Fruit fly (Drosophila melanogaster): ENCODE measurements around the gene RpS17.

Gene RpS17

dm6 chr3L:9396038-9396437, 33.6 kb downstream of the RpS17 start:
- TF ChIP-seq CG32121 (GFP tag; IDR thresholded peaks at IDR 0.05) (no peak), CG15710 (tag; optimal IDR thresholded peaks at IDR 0.05) (no peak), rn (GFP tag; IDR thresholded peaks at IDR 0.05) (no peak), gl (tag; optimal IDR thresholded peaks at IDR 0.05) (no peak), Ets98B (GFP tag; IDR thresholded peaks at IDR 0.05) (no peak), D1 (tag; optimal IDR thresholded peaks at IDR 0.05) (no peak), EcR (GFP tag; optimal IDR thresholded peaks at IDR 0.05) (no peak), Pif1A (GFP tag; optimal IDR thresholded peaks at IDR 0.05) (no peak), CG9948 (tag; optimal IDR thresholded peaks at IDR 0.05) (no peak), fd96Ca (GFP tag; IDR thresholded peaks at IDR 0.05) (no peak), CG13204 (GFP tag; optimal IDR thresholded peaks at IDR 0.05) (no peak), CG12605 (GFP tag; IDR thresholded peaks at IDR 0.05) (no peak)

- peak; percentile 33 for TF ChIP-seq EcR (GFP tag; optimal IDR thresholded peaks at IDR 0.05)
- TF ChIP-seq CG9948 (tag; optimal IDR thresholded peaks at IDR 0.05): no peak
- no peak for TF ChIP-seq CG17806 (tag; optimal IDR thresholded peaks at IDR 0.05)
- TF ChIP-seq CG10348 (GFP tag; IDR thresholded peaks at IDR 0.05): no peak
Observed at dm6 chr3L:9391340-9391980, 38.2 kb downstream of the RpS17 start.

dm6 chr3L:9384445-9385079, 45.1 kb downstream of the RpS17 start:
- TF ChIP-seq CG8159 (tag; optimal IDR thresholded peaks at IDR 0.05): no peak
- TF ChIP-seq EcR (GFP tag; optimal IDR thresholded peaks at IDR 0.05): peak; percentile 76
- TF ChIP-seq CG10348 (GFP tag; IDR thresholded peaks at IDR 0.05): no peak
- no peak for TF ChIP-seq rn (GFP tag; IDR thresholded peaks at IDR 0.05)
- TF ChIP-seq fd96Ca (GFP tag; IDR thresholded peaks at IDR 0.05): no peak

dm6 chr3L:9383345-9384075, 46.1 kb downstream of the RpS17 start, which contains the start of gene Hsp27:
Gene Hsp27, plus strand, starts transcription at chr3L:9384063.
- peak; percentile 100 for TF ChIP-seq D1 (tag; optimal IDR thresholded peaks at IDR 0.05)
- peak; percentile 96 for TF ChIP-seq EcR (GFP tag; optimal IDR thresholded peaks at IDR 0.05)
- TF ChIP-seq CG4496 (GFP tag; IDR thresholded peaks at IDR 0.05): peak; percentile 100
- peak; percentile 98 for TF ChIP-seq CG13204 (GFP tag; optimal IDR thresholded peaks at IDR 0.05)
- TF ChIP-seq Pif1A (GFP tag; optimal IDR thresholded peaks at IDR 0.05): peak; percentile 100
- peak; percentile 100 for TF ChIP-seq fd96Ca (GFP tag; IDR thresholded peaks at IDR 0.05)
- TF ChIP-seq Ets98B (GFP tag; IDR thresholded peaks at IDR 0.05): peak; percentile 100
- peak; percentile 100 for TF ChIP-seq Pif1B (GFP tag; optimal IDR thresholded peaks at IDR 0.05)
- TF ChIP-seq CG9948 (tag; optimal IDR thresholded peaks at IDR 0.05): peak; percentile 100
- peak; percentile 100 for TF ChIP-seq CG8301 (tag; optimal IDR thresholded peaks at IDR 0.05)
- peak; percentile 100 for TF ChIP-seq CG8159 (tag; optimal IDR thresholded peaks at IDR 0.05)
- TF ChIP-seq CG12605 (GFP tag; IDR thresholded peaks at IDR 0.05): peak; percentile 100
- peak; percentile 100 for TF ChIP-seq CG14655 (GFP tag; optimal IDR thresholded peaks at IDR 0.05)
- peak; percentile 100 for TF ChIP-seq Snoo (tag; optimal IDR thresholded peaks at IDR 0.05)
- peak; percentile 100 for TF ChIP-seq CG17806 (tag; optimal IDR thresholded peaks at IDR 0.05)
- peak; percentile 99 for TF ChIP-seq CG10348 (GFP tag; IDR thresholded peaks at IDR 0.05)
- TF ChIP-seq rn (GFP tag; IDR thresholded peaks at IDR 0.05): peak; percentile 99
- TF ChIP-seq CG15710 (tag; optimal IDR thresholded peaks at IDR 0.05): peak; percentile 100
- peak; percentile 100 for TF ChIP-seq CG32121 (GFP tag; IDR thresholded peaks at IDR 0.05)
- TF ChIP-seq CG34367 (tag; optimal IDR thresholded peaks at IDR 0.05): peak; percentile 99
- TF ChIP-seq gl (tag; optimal IDR thresholded peaks at IDR 0.05): peak; percentile 99

- peak; percentile 56; the same call in 1 of the 2 replicates for TF ChIP-seq CG32121 (GFP tag; IDR thresholded peaks at IDR 0.05)
- TF ChIP-seq CG13204 (GFP tag; optimal IDR thresholded peaks at IDR 0.05): peak; percentile 19
- TF ChIP-seq CG14655 (GFP tag; optimal IDR thresholded peaks at IDR 0.05): peak; percentile 24
- peak; percentile 80 for TF ChIP-seq EcR (GFP tag; optimal IDR thresholded peaks at IDR 0.05)
- TF ChIP-seq CG15710 (tag; optimal IDR thresholded peaks at IDR 0.05): peak; percentile 6
- TF ChIP-seq CG9948 (tag; optimal IDR thresholded peaks at IDR 0.05): no peak
- TF ChIP-seq CG8159 (tag; optimal IDR thresholded peaks at IDR 0.05): no peak
- TF ChIP-seq Snoo (tag; optimal IDR thresholded peaks at IDR 0.05): peak; percentile 51
- TF ChIP-seq gl (tag; optimal IDR thresholded peaks at IDR 0.05): peak; percentile 16
- no peak for TF ChIP-seq D1 (tag; optimal IDR thresholded peaks at IDR 0.05)
- no peak for TF ChIP-seq rn (GFP tag; IDR thresholded peaks at IDR 0.05)
- TF ChIP-seq CG34367 (tag; optimal IDR thresholded peaks at IDR 0.05): peak; percentile 9
- TF ChIP-seq CG8301 (tag; optimal IDR thresholded peaks at IDR 0.05): peak; percentile 5
- TF ChIP-seq Pif1A (GFP tag; optimal IDR thresholded peaks at IDR 0.05): no peak
- peak; percentile 35 for TF ChIP-seq Pif1B (GFP tag; optimal IDR thresholded peaks at IDR 0.05)
- no peak for TF ChIP-seq CG10348 (GFP tag; IDR thresholded peaks at IDR 0.05)
- 0 out of 3 replicates have a peak, but pooled peaks have one; percentile 34 for TF ChIP-seq fd96Ca (GFP tag; IDR thresholded peaks at IDR 0.05)
- peak; percentile 53; the same call in 1 of the 3 replicates for TF ChIP-seq CG4496 (GFP tag; IDR thresholded peaks at IDR 0.05)
- peak; percentile 59 for TF ChIP-seq CG12605 (GFP tag; IDR thresholded peaks at IDR 0.05)
- TF ChIP-seq CG17806 (tag; optimal IDR thresholded peaks at IDR 0.05): no peak
- TF ChIP-seq Ets98B (GFP tag; IDR thresholded peaks at IDR 0.05): 0 out of 2 replicates have a peak, but pooled peaks have one; percentile 39
Observed at dm6 chr3L:9381602-9382001, 48.0 kb downstream of the RpS17 start, which contains the start of gene Hsp23. Gene Hsp23, plus strand, starts transcription at chr3L:9381882.

All from whole organism, pupa.